Fruit fly (Drosophila melanogaster): ENCODE results near the gene CG13358.

The CG13358 gene

DNA sequence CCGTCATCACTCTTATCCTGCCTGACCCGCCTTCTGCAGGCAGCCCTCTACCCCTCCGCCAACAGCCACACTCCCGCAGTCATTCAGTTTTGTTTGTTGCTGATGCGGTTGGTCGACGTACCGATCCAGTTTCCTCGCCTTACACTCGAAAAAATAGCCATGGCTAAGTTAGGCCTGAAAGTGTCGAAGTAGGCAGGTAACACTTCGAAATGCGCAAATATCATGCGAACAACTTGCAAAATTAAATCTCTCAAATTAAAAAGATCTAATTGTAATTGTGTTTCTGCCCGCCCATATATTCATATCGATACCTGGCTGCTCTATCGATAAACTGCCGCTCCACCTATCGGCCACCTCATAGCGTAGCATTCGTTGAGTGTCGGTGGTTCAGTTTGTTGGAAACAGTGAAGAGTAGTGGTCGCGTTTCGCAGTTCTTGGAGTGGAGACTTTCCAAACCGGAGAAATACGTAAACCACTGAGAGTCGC lies 35.0 kb downstream of the CG13358 start, which contains the start of gene fz3 (continued):
- peak; percentile 63 for TF ChIP-seq woc (GFP tag; optimal IDR thresholded peaks at IDR 0.05)
- TF ChIP-seq dl (GFP tag; optimal IDR thresholded peaks at IDR 0.05; ENCODE audit: insufficient read depth in 1 of 2, partially characterized antibody in 2 of 2): no peak

DNA sequence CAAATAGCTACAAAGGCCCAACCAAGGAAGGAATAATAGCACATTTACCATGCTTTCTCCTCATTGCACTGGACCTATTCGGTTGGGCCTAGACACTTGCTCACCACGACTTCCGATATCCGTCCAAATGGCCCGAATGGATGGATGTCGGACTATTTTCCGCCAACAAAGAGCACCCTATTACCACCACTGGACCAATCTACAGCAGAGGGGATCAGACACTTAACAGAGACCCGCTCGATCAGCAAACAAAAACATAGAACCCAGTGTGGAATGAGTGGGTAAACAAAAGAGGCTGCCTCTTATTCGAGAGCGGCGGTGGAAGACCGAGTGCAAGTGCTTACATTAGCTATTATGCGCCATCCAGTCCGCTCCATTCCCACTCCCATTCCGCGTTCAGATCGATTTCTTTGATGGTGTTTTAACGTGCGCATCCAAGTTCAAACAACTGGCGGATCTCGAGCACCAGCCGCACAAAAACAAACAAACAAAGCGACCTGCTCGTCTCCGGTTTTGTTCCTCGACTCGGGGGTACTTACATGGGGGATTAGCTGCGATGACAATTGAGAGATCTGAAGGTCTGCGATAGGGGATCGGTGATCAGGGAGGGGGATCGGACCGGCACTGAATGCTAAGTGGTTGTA lies 36.1 kb downstream of the CG13358 start:
- TF ChIP-seq CG9705 (GFP tag; optimal IDR thresholded peaks at IDR 0.05) (no peak), Myc (optimal IDR thresholded peaks at IDR 0.05) (no peak), Hr78 (GFP tag; optimal IDR thresholded peaks at IDR 0.05) (no peak), CG32264 (GFP tag; optimal IDR thresholded peaks at IDR 0.05) (no peak), ey (GFP tag; optimal IDR thresholded peaks at IDR 0.05) (no peak), psq (GFP tag; optimal IDR thresholded peaks at IDR 0.05) (no peak), OdsH (GFP tag; optimal IDR thresholded peaks at IDR 0.05) (no peak), Hnf4 (GFP tag; optimal IDR thresholded peaks at IDR 0.05) (no peak), jim (GFP tag; optimal IDR thresholded peaks at IDR 0.05) (no peak), GATAd (GFP tag; optimal IDR thresholded peaks at IDR 0.05) (no peak), rgr (GFP tag; optimal IDR thresholded peaks at IDR 0.05) (no peak), usp (GFP tag; optimal IDR thresholded peaks at IDR 0.05) (no peak), Jra (GFP tag; optimal IDR thresholded peaks at IDR 0.05) (no peak), dsf (GFP tag; optimal IDR thresholded peaks at IDR 0.05; ENCODE audit: borderline replicate concordance) (no peak), HLH106 (tag; optimal IDR thresholded peaks at IDR 0.05) (no peak), tai (GFP tag; optimal IDR thresholded peaks at IDR 0.05) (no peak), Sp1 (GFP tag; optimal IDR thresholded peaks at IDR 0.05) (no peak)

- TF ChIP-seq br (GFP tag; optimal IDR thresholded peaks at IDR 0.05): peak; percentile 66
- TF ChIP-seq OdsH (GFP tag; optimal IDR thresholded peaks at IDR 0.05): peak; percentile 57
- peak; percentile 65 for TF ChIP-seq Hr83 (GFP tag; optimal IDR thresholded peaks at IDR 0.05; ENCODE audit: poor library complexity, severe bottlenecking)
- TF ChIP-seq Sp1 (GFP tag; optimal IDR thresholded peaks at IDR 0.05): peak; percentile 62
- no peak for TF ChIP-seq pan (optimal IDR thresholded peaks at IDR 0.05)
- TF ChIP-seq GATAd (GFP tag; optimal IDR thresholded peaks at IDR 0.05): no peak
- no peak for TF ChIP-seq Jra (GFP tag; optimal IDR thresholded peaks at IDR 0.05)
- TF ChIP-seq foxo (GFP tag; optimal IDR thresholded peaks at IDR 0.05): peak in 1 of 2 experiments; percentile 46
- TF ChIP-seq Hnf4 (GFP tag; optimal IDR thresholded peaks at IDR 0.05): peak; percentile 61
- peak; percentile 44 for TF ChIP-seq HLH106 (tag; optimal IDR thresholded peaks at IDR 0.05)
- peak; percentile 53 for TF ChIP-seq psq (GFP tag; optimal IDR thresholded peaks at IDR 0.05)
- peak; percentile 48 for TF ChIP-seq dmrt93B (GFP tag; optimal IDR thresholded peaks at IDR 0.05)
- no peak for TF ChIP-seq dsf (GFP tag; optimal IDR thresholded peaks at IDR 0.05; ENCODE audit: borderline replicate concordance)
- TF ChIP-seq brk (GFP tag; optimal IDR thresholded peaks at IDR 0.05): no peak
- TF ChIP-seq CG9705 (GFP tag; optimal IDR thresholded peaks at IDR 0.05): peak; percentile 32
- TF ChIP-seq ey (GFP tag; optimal IDR thresholded peaks at IDR 0.05): peak; percentile 35
- TF ChIP-seq Hr78 (GFP tag; optimal IDR thresholded peaks at IDR 0.05): no peak
- peak; percentile 69 for TF ChIP-seq rgr (GFP tag; optimal IDR thresholded peaks at IDR 0.05)
- TF ChIP-seq fru (GFP tag; optimal IDR thresholded peaks at IDR 0.05): peak; percentile 44
- TF ChIP-seq h (GFP tag; optimal IDR thresholded peaks at IDR 0.05): peak; percentile 73
- TF ChIP-seq Rel (GFP tag; optimal IDR thresholded peaks at IDR 0.05): no peak
- TF ChIP-seq Rel (tag; optimal IDR thresholded peaks at IDR 0.05): peak; percentile 6
- TF ChIP-seq Dif (GFP tag; optimal IDR thresholded peaks at IDR 0.05; ENCODE audit: partially characterized antibody): no peak
- TF ChIP-seq Vsx2 (GFP tag; optimal IDR thresholded peaks at IDR 0.05; ENCODE audit: partially characterized antibody): no peak
Measured at dm6 chrX:767928-768327, 36.8 kb downstream of the CG13358 start.

- TF ChIP-seq Hr83 (GFP tag; optimal IDR thresholded peaks at IDR 0.05; ENCODE audit: poor library complexity, severe bottlenecking) (no peak), pan (optimal IDR thresholded peaks at IDR 0.05) (no peak), fru (GFP tag; optimal IDR thresholded peaks at IDR 0.05) (no peak), tai (GFP tag; optimal IDR thresholded peaks at IDR 0.05) (no peak), dl (GFP tag; optimal IDR thresholded peaks at IDR 0.05; ENCODE audit: insufficient read depth in 1 of 2, partially characterized antibody in 2 of 2) (no peak), Vsx2 (GFP tag; optimal IDR thresholded peaks at IDR 0.05; ENCODE audit: partially characterized antibody) (no peak), Sp1 (GFP tag; optimal IDR thresholded peaks at IDR 0.05) (no peak), sv (GFP tag; optimal IDR thresholded peaks at IDR 0.05) (no peak)
Measured at dm6 chrX:766094-766493, 38.6 kb downstream of the CG13358 start.

Data from whole organism, wandering third instar larva.